Worm (Caenorhabditis elegans): Measurements from ENCODE around the gene srj-27.
"Not testable (repeated sequence)": the region's sequence is repeated elsewhere in the genome, so short reads cannot be mapped to it uniquely, and the experiment has no call there.

srj-27 gene

ce11 chrV:15111660-15112059 lies 15.7 kb downstream of the srj-27 start, which contains the start of gene T01G5.7:
Gene T01G5.7 (plus strand): TSS chrV:15111960.
- no peak for TF ChIP-seq zip-4 (GFP tag; optimal IDR thresholded peaks at IDR 0.05)
- no peak for TF ChIP-seq nhr-19 (GFP tag; conservative IDR thresholded peaks at IDR 0.05)
- no peak for TF ChIP-seq ets-5 (GFP tag; IDR thresholded peaks at IDR 0.05)
- no peak for TF ChIP-seq grh-1 (GFP tag; IDR thresholded peaks at IDR 0.05)
- no peak for TF ChIP-seq dsc-1 (tag; optimal IDR thresholded peaks at IDR 0.05)
- no peak for TF ChIP-seq C34B4.2 (tag; optimal IDR thresholded peaks at IDR 0.05)
- TF ChIP-seq fkh-10 (GFP tag; optimal IDR thresholded peaks at IDR 0.05) = no peak
- TF ChIP-seq nhr-84 (tag; optimal IDR thresholded peaks at IDR 0.05) = no peak
- TF ChIP-seq nhr-20 (tag; optimal IDR thresholded peaks at IDR 0.05) = no peak
- TF ChIP-seq tbx-2 (tag; optimal IDR thresholded peaks at IDR 0.05) = no peak
- no peak for TF ChIP-seq mdl-1 (tag; optimal IDR thresholded peaks at IDR 0.05)

ce11 chrV:15109260-15109659 lies 18.1 kb downstream of the srj-27 start, which contains the start of gene Y75B12A.2:
Gene Y75B12A.2 (plus strand): TSS chrV:15109560.
- TF ChIP-seq pqm-1 (tag; optimal IDR thresholded peaks at IDR 0.05) (no peak), C16A3.4 (tag; optimal IDR thresholded peaks at IDR 0.05) (no peak), tbx-2 (tag; optimal IDR thresholded peaks at IDR 0.05) (no peak), nhr-237 (tag; optimal IDR thresholded peaks at IDR 0.05) (no peak), unc-130 (tag; optimal IDR thresholded peaks at IDR 0.05) (no peak)

ce11 chrV:15105893-15106598 lies 21.3 kb downstream of the srj-27 start, which contains the start of gene C01G10.14:
Gene C01G10.14 (minus strand): TSS chrV:15105943.
- TF ChIP-seq unc-30, nhr-77, blmp-1 (tag; optimal IDR thresholded peaks at IDR 0.05): not testable (repeated sequence)

- no peak for TF ChIP-seq nhr-20 (tag; optimal IDR thresholded peaks at IDR 0.05)
- TF ChIP-seq nhr-28 (tag; optimal IDR thresholded peaks at IDR 0.05) = no peak
- TF ChIP-seq ztf-11 (tag; optimal IDR thresholded peaks at IDR 0.05) = no peak
Measured at ce11 chrV:15099447-15099846, 27.9 kb downstream of the srj-27 start, which contains the start of gene C01G10.1. Gene C01G10.1 (plus strand): TSS chrV:15099747.

- TF ChIP-seq hlh-17 (GFP tag; optimal IDR thresholded peaks at IDR 0.05; ENCODE audit: borderline replicate concordance) (no peak), mef-2 (tag; optimal IDR thresholded peaks at IDR 0.05) (no peak), ceh-90 (tag; optimal IDR thresholded peaks at IDR 0.05) (no peak), nhr-71 (tag; optimal IDR thresholded peaks at IDR 0.05) (no peak), dpl-1 (GFP tag; optimal IDR thresholded peaks at IDR 0.05) (no peak), egl-27 (tag; optimal IDR thresholded peaks at IDR 0.05) (no peak), nhr-11 (tag; optimal IDR thresholded peaks at IDR 0.05) (no peak), egl-13 (tag; optimal IDR thresholded peaks at IDR 0.05) (no peak), lin-15B (tag; optimal IDR thresholded peaks at IDR 0.05) (no peak), irx-1 (tag; optimal IDR thresholded peaks at IDR 0.05) (no peak), hpl-2 (GFP tag; optimal IDR thresholded peaks at IDR 0.05) (no peak)
Measured at ce11 chrV:15094749-15095148, 32.6 kb downstream of the srj-27 start, which contains the start of gene srx-78. Gene srx-78 (plus strand): TSS chrV:15095049.

- peak; percentile 14 for TF ChIP-seq nhr-77 (tag; optimal IDR thresholded peaks at IDR 0.05)
- no peak for TF ChIP-seq fkh-8 (tag; optimal IDR thresholded peaks at IDR 0.05)
- no peak for TF ChIP-seq F16B12.6 (tag; optimal IDR thresholded peaks at IDR 0.05)
Measured at ce11 chrV:15092666-15093065, 34.6 kb downstream of the srj-27 start, which contains the start of gene txt-12. Gene txt-12 (plus strand): TSS chrV:15092966.

Data from whole organism, L1 larva.